Fruit fly (Drosophila melanogaster): ENCODE measurements around the gene Yp2.

DNA sequence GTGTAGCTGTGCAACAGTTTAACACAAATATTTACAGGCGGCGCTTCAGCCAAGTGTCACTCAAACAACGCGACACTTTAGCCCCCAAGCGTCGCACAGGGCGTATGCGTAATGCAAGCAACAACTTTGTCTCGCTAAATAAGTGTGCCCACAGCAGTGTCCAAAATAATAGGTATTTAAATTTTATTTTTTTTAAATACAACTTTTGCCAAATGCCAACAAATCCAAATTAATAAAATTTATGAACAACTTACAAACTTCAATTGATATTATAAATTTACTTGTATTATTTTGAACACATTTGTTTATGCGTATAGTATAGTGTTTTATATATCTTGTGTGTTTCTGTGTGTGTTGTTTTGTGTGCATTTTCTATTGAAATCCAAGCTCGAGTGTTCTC, 5.5 kb upstream of the Yp2 start:
- TF ChIP-seq CG8301 (tag; optimal IDR thresholded peaks at IDR 0.05) (no peak), Pif1B (GFP tag; optimal IDR thresholded peaks at IDR 0.05) (no peak), Snoo (tag; optimal IDR thresholded peaks at IDR 0.05) (no peak), D1 (tag; optimal IDR thresholded peaks at IDR 0.05) (no peak), CG17806 (tag; optimal IDR thresholded peaks at IDR 0.05) (no peak), CG8159 (tag; optimal IDR thresholded peaks at IDR 0.05) (no peak)
